In genomic region chr3R:9637361-9637760, dm6 we compare ENCODE assay signal across 1 fruit fly cellular context.
TF ChIP-seq lines count a peak whose summit lies in the region.

Scm (minus strand) TSS chr3R:9637611.

TF ChIP-seq in whole organism, embryonic, 481 proteins besides CTCF, POLR2A, EP300 and RAD21 (continued from another document and continues in another):
- TF ChIP-seq Hsf (GFP tag; optimal IDR thresholded peaks at IDR 0.05; lab: Kevin White, UChicago) (no peak), zen (tag; optimal IDR thresholded peaks at IDR 0.05; lab: Kevin White, UChicago) (peak; percentile 56), trem (tag; optimal IDR thresholded peaks at IDR 0.05; lab: Kevin White, UChicago) (peak; percentile 72), CG9437 (GFP tag; optimal IDR thresholded peaks at IDR 0.05; lab: Kevin White, UChicago) (peak; percentile 91), Lpt (GFP tag; optimal IDR thresholded peaks at IDR 0.05; lab: Kevin White, UChicago) (no peak), zfh1 (GFP tag; IDR thresholded peaks at IDR 0.05; lab: Robert Waterston, UW) (no peak), ab (GFP tag; optimal IDR thresholded peaks at IDR 0.05; lab: Kevin White, UChicago) (no peak), HLH3B (GFP tag; IDR thresholded peaks at IDR 0.05; lab: Robert Waterston, UW) (no peak), TFAM (GFP tag; optimal IDR thresholded peaks at IDR 0.05; lab: Kevin White, UChicago) (no peak), BtbVII (GFP tag; optimal IDR thresholded peaks at IDR 0.05; lab: Kevin White, UChicago) (no peak), sr (GFP tag; IDR thresholded peaks at IDR 0.05; lab: Robert Waterston, UW) (no peak), maf-S (GFP tag; optimal IDR thresholded peaks at IDR 0.05; lab: Kevin White, UChicago) (no peak), YL-1 (GFP tag; optimal IDR thresholded peaks at IDR 0.05; lab: Kevin White, UChicago) (peak; percentile 94), gem (tag; optimal IDR thresholded peaks at IDR 0.05; lab: Kevin White, UChicago) (no peak), row (GFP tag; IDR thresholded peaks at IDR 0.05; lab: Robert Waterston, UW) (peak; percentile 54), CG11696 (GFP tag; IDR thresholded peaks at IDR 0.05; lab: Robert Waterston, UW) (no peak), lola (GFP tag; optimal IDR thresholded peaks at IDR 0.05; lab: Kevin White, UChicago) (no peak), Stat92E (GFP tag; optimal IDR thresholded peaks at IDR 0.05; lab: Kevin White, UChicago) (peak in 1 of 3 experiments; percentile 11), chinmo (GFP tag; IDR thresholded peaks at IDR 0.05; lab: Robert Waterston, UW; ENCODE audit: partially characterized antibody) (peak; percentile 78; the same call in 1 of the 4 replicates), CG14965 (GFP tag; optimal IDR thresholded peaks at IDR 0.05; lab: Kevin White, UChicago; ENCODE audit: borderline replicate concordance) (no peak), CG7928 (GFP tag; optimal IDR thresholded peaks at IDR 0.05; lab: Kevin White, UChicago) (no peak), sug (tag; optimal IDR thresholded peaks at IDR 0.05; lab: Kevin White, UChicago) (peak; percentile 26), Mrtf (GFP tag; IDR thresholded peaks at IDR 0.05; lab: Robert Waterston, UW) (no peak), Hr78 (GFP tag; optimal IDR thresholded peaks at IDR 0.05; lab: Kevin White, UChicago) (no peak), CG43689 (GFP tag; IDR thresholded peaks at IDR 0.05; lab: Robert Waterston, UW) (no peak), Ets97D (GFP tag; optimal IDR thresholded peaks at IDR 0.05; lab: Kevin White, UChicago) (peak; percentile 92), peb (GFP tag; IDR thresholded peaks at IDR 0.05; lab: Robert Waterston, UW) (no peak), ato (GFP tag; IDR thresholded peaks at IDR 0.05; lab: Robert Waterston, UW; ENCODE audit: partially characterized antibody) (peak; percentile 89), CG10979 (tag; optimal IDR thresholded peaks at IDR 0.05; lab: Kevin White, UChicago) (no peak), CG17361 (GFP tag; IDR thresholded peaks at IDR 0.05; lab: Robert Waterston, UW) (no peak; the same call in 2 of the 3 replicates), Dll (GFP tag; IDR thresholded peaks at IDR 0.05; lab: Robert Waterston, UW; ENCODE audit: partially characterized antibody) (peak; percentile 90), CG42726 (GFP tag; IDR thresholded peaks at IDR 0.05; lab: Robert Waterston, UW; ENCODE audit: partially characterized antibody) (peak; percentile 84; the same call in 1 of the 2 replicates), sens (GFP tag; lab: Kevin White, UChicago) (peak; percentile 76), CG11247 (GFP tag; IDR thresholded peaks at IDR 0.05; lab: Robert Waterston, UW) (no peak), CG12219 (GFP tag; optimal IDR thresholded peaks at IDR 0.05; lab: Kevin White, UChicago) (no peak), CG6854 (GFP tag; optimal IDR thresholded peaks at IDR 0.05; lab: Kevin White, UChicago) (no peak), E2f2 (GFP tag; IDR thresholded peaks at IDR 0.05; lab: Robert Waterston, UW) (peak; percentile 71), lov (optimal IDR thresholded peaks at IDR 0.05; lab: Kevin White, UChicago) (no peak), lov (GFP tag; IDR thresholded peaks at IDR 0.05; lab: Robert Waterston, UW) (no peak), Bteb2 (GFP tag; optimal IDR thresholded peaks at IDR 0.05; lab: Kevin White, UChicago) (no peak), CG14667 (GFP tag; IDR thresholded peaks at IDR 0.05; lab: Robert Waterston, UW) (no peak), CG12299 (tag; optimal IDR thresholded peaks at IDR 0.05; lab: Kevin White, UChicago) (peak; percentile 23), CG16863 (GFP tag; optimal IDR thresholded peaks at IDR 0.05; lab: Kevin White, UChicago) (no peak), E2f1 (GFP tag; IDR thresholded peaks at IDR 0.05; lab: Robert Waterston, UW) (no peak), Pdp1 (GFP tag; optimal IDR thresholded peaks at IDR 0.05; lab: Kevin White, UChicago) (peak in 1 of 2 experiments; percentile 89), chif (GFP tag; optimal IDR thresholded peaks at IDR 0.05; lab: Kevin White, UChicago) (no peak), hb (GFP tag; IDR thresholded peaks at IDR 0.05; lab: Robert Waterston, UW; ENCODE audit: partially characterized antibody) (peak; percentile 82), rib (GFP tag; IDR thresholded peaks at IDR 0.05; lab: Robert Waterston, UW) (no peak), CG7271 (tag; optimal IDR thresholded peaks at IDR 0.05; lab: Kevin White, UChicago) (no peak), dmrt11E (tag; optimal IDR thresholded peaks at IDR 0.05; lab: Kevin White, UChicago) (no peak), z (GFP tag; IDR thresholded peaks at IDR 0.05; lab: Robert Waterston, UW) (no peak), Gsc (GFP tag; IDR thresholded peaks at IDR 0.05; lab: Robert Waterston, UW) (no peak), repo (GFP tag; optimal IDR thresholded peaks at IDR 0.05; lab: Kevin White, UChicago) (no peak), CG30020 (tag; optimal IDR thresholded peaks at IDR 0.05; lab: Kevin White, UChicago) (peak; percentile 52), CG12236 (GFP tag; optimal IDR thresholded peaks at IDR 0.05; lab: Kevin White, UChicago) (no peak), CG16815 (GFP tag; optimal IDR thresholded peaks at IDR 0.05; lab: Kevin White, UChicago) (no peak), CG2875 (GFP tag; optimal IDR thresholded peaks at IDR 0.05; lab: Kevin White, UChicago) (no peak), CG13424 (tag; optimal IDR thresholded peaks at IDR 0.05; lab: Kevin White, UChicago) (peak; percentile 3), CG4404 (GFP tag; IDR thresholded peaks at IDR 0.05; lab: Robert Waterston, UW) (no peak), Dad (GFP tag; optimal IDR thresholded peaks at IDR 0.05; lab: Kevin White, UChicago) (no peak), Dip3 (GFP tag; optimal IDR thresholded peaks at IDR 0.05; lab: Kevin White, UChicago) (no peak), exex (tag; optimal IDR thresholded peaks at IDR 0.05; lab: Kevin White, UChicago) (peak; percentile 22), Lhr (GFP tag; optimal IDR thresholded peaks at IDR 0.05; lab: Kevin White, UChicago) (no peak), trh (GFP tag; optimal IDR thresholded peaks at IDR 0.05; lab: Kevin White, UChicago) (no peak), CG4820 (GFP tag; optimal IDR thresholded peaks at IDR 0.05; lab: Kevin White, UChicago) (no peak), ase (GFP tag; IDR thresholded peaks at IDR 0.05; lab: Robert Waterston, UW) (no peak), CG12155 (GFP tag; optimal IDR thresholded peaks at IDR 0.05; lab: Kevin White, UChicago) (no peak), sens-2 (GFP tag; IDR thresholded peaks at IDR 0.05; lab: Robert Waterston, UW) (no peak), CG8290 (GFP tag; optimal IDR thresholded peaks at IDR 0.05; lab: Kevin White, UChicago) (peak; percentile 48), CG8290 (tag; optimal IDR thresholded peaks at IDR 0.05; lab: Kevin White, UChicago) (no peak), CG1647 (GFP tag; optimal IDR thresholded peaks at IDR 0.05; lab: Kevin White, UChicago) (no peak), pnt (GFP tag; optimal IDR thresholded peaks at IDR 0.05; lab: Kevin White, UChicago) (no peak), CG17568 (GFP tag; optimal IDR thresholded peaks at IDR 0.05; lab: Kevin White, UChicago) (no peak), otp (GFP tag; IDR thresholded peaks at IDR 0.05; lab: Robert Waterston, UW) (no peak), Elba2 (GFP tag; optimal IDR thresholded peaks at IDR 0.05; lab: Kevin White, UChicago) (no peak), Mes4 (GFP tag; optimal IDR thresholded peaks at IDR 0.05; lab: Kevin White, UChicago) (no peak), Ada2b (GFP tag; IDR thresholded peaks at IDR 0.05; lab: Robert Waterston, UW) (no peak), hkb (optimal IDR thresholded peaks at IDR 0.05; lab: Kevin White, UChicago) (no peak), hkb (GFP tag; IDR thresholded peaks at IDR 0.05; lab: Robert Waterston, UW) (no peak), slp2 (GFP tag; optimal IDR thresholded peaks at IDR 0.05; lab: Kevin White, UChicago) (no peak), CG10543 (GFP tag; optimal IDR thresholded peaks at IDR 0.05; lab: Kevin White, UChicago) (no peak), zfh2 (GFP tag; optimal IDR thresholded peaks at IDR 0.05; lab: Kevin White, UChicago) (no peak), CG2712 (tag; optimal IDR thresholded peaks at IDR 0.05; lab: Kevin White, UChicago) (peak; percentile 47), ham (GFP tag; IDR thresholded peaks at IDR 0.05; lab: Robert Waterston, UW) (no peak), CG31365 (tag; optimal IDR thresholded peaks at IDR 0.05; lab: Kevin White, UChicago) (no peak), CG34376 (GFP tag; optimal IDR thresholded peaks at IDR 0.05; lab: Kevin White, UChicago) (no peak), C15 (GFP tag; IDR thresholded peaks at IDR 0.05; lab: Robert Waterston, UW) (no peak), CG11456 (GFP tag; IDR thresholded peaks at IDR 0.05; lab: Robert Waterston, UW) (no peak), Side (GFP tag; optimal IDR thresholded peaks at IDR 0.05; lab: Kevin White, UChicago) (no peak), GATAe (GFP tag; conservative IDR thresholded peaks at IDR 0.05; lab: Robert Waterston, UW) (no peak), CG7963 (GFP tag; IDR thresholded peaks at IDR 0.05; lab: Robert Waterston, UW; ENCODE audit: partially characterized antibody) (peak; percentile 93), CG8388 (GFP tag; optimal IDR thresholded peaks at IDR 0.05; lab: Kevin White, UChicago) (no peak), br (optimal IDR thresholded peaks at IDR 0.05; lab: Kevin White, UChicago) (no peak), CG34224 (GFP tag; IDR thresholded peaks at IDR 0.05; lab: Robert Waterston, UW; ENCODE audit: partially characterized antibody) (peak; percentile 91), Antp (GFP tag; optimal IDR thresholded peaks at IDR 0.05; lab: Kevin White, UChicago) (no peak), CG14050 (GFP tag; IDR thresholded peaks at IDR 0.05; lab: Robert Waterston, UW) (no peak), sc (optimal IDR thresholded peaks at IDR 0.05; lab: Kevin White, UChicago) (no peak), sc (GFP tag; optimal IDR thresholded peaks at IDR 0.05; lab: Kevin White, UChicago) (no peak), CG7372 (GFP tag; IDR thresholded peaks at IDR 0.05; lab: Robert Waterston, UW) (no peak), CG7556 (GFP tag; optimal IDR thresholded peaks at IDR 0.05; lab: Kevin White, UChicago) (no peak), Ptx1 (GFP tag; IDR thresholded peaks at IDR 0.05; lab: Robert Waterston, UW) (no peak), CG13296 (GFP tag; optimal IDR thresholded peaks at IDR 0.05; lab: Kevin White, UChicago) (no peak), Mad (GFP tag; optimal IDR thresholded peaks at IDR 0.05; lab: Kevin White, UChicago) (no peak), esg (GFP tag; conservative IDR thresholded peaks at IDR 0.05; lab: Robert Waterston, UW) (no peak), phol (tag; optimal IDR thresholded peaks at IDR 0.05; lab: Kevin White, UChicago) (peak; percentile 100), shn (GFP tag; optimal IDR thresholded peaks at IDR 0.05; lab: Kevin White, UChicago) (no peak), yki (optimal IDR thresholded peaks at IDR 0.05; lab: Kevin White, UChicago) (no peak), B-H1 (GFP tag; IDR thresholded peaks at IDR 0.05; lab: Robert Waterston, UW) (no peak), p53 (GFP tag; optimal IDR thresholded peaks at IDR 0.05; lab: Kevin White, UChicago) (no peak), CG9215 (GFP tag; IDR thresholded peaks at IDR 0.05; lab: Robert Waterston, UW) (no peak), CG10431 (GFP tag; optimal IDR thresholded peaks at IDR 0.05; lab: Kevin White, UChicago) (no peak), Dek (tag; optimal IDR thresholded peaks at IDR 0.05; lab: Kevin White, UChicago) (no peak), fd96Cb (tag; optimal IDR thresholded peaks at IDR 0.05; lab: Kevin White, UChicago) (no peak), grau (tag; optimal IDR thresholded peaks at IDR 0.05; lab: Kevin White, UChicago) (no peak), CG2889 (GFP tag; IDR thresholded peaks at IDR 0.05; lab: Robert Waterston, UW) (no peak), ewg (GFP tag; optimal IDR thresholded peaks at IDR 0.05; lab: Kevin White, UChicago) (no peak), Jarid2 (GFP tag; optimal IDR thresholded peaks at IDR 0.05; lab: Kevin White, UChicago) (no peak), en (GFP tag; optimal IDR thresholded peaks at IDR 0.05; lab: Kevin White, UChicago) (no peak), da (GFP tag; optimal IDR thresholded peaks at IDR 0.05; lab: Kevin White, UChicago) (no peak), Hr51 (GFP tag; optimal IDR thresholded peaks at IDR 0.05; lab: Kevin White, UChicago) (no peak), CG4854 (GFP tag; optimal IDR thresholded peaks at IDR 0.05; lab: Kevin White, UChicago) (peak; percentile 7), CG6175 (GFP tag; IDR thresholded peaks at IDR 0.05; lab: Robert Waterston, UW) (no peak), pita (GFP tag; optimal IDR thresholded peaks at IDR 0.05; lab: Kevin White, UChicago) (no peak), CG12071 (GFP tag; optimal IDR thresholded peaks at IDR 0.05; lab: Kevin White, UChicago) (no peak), CG18599 (GFP tag; optimal IDR thresholded peaks at IDR 0.05; lab: Kevin White, UChicago) (no peak), gfzf (GFP tag; optimal IDR thresholded peaks at IDR 0.05; lab: Kevin White, UChicago) (peak; percentile 37), fru (optimal IDR thresholded peaks at IDR 0.05; lab: Kevin White, UChicago) (no peak), CG14860 (GFP tag; IDR thresholded peaks at IDR 0.05; lab: Robert Waterston, UW; ENCODE audit: partially characterized antibody) (peak; percentile 85), Lim3 (GFP tag; IDR thresholded peaks at IDR 0.05; lab: Robert Waterston, UW) (no peak), Max (GFP tag; optimal IDR thresholded peaks at IDR 0.05; lab: Kevin White, UChicago) (no peak), ken (GFP tag; IDR thresholded peaks at IDR 0.05; lab: Robert Waterston, UW) (no peak), gcm (GFP tag; optimal IDR thresholded peaks at IDR 0.05; lab: Kevin White, UChicago) (no peak), CG12769 (tag; optimal IDR thresholded peaks at IDR 0.05; lab: Kevin White, UChicago) (no peak), fu2 (GFP tag; optimal IDR thresholded peaks at IDR 0.05; lab: Kevin White, UChicago) (no peak), sna (GFP tag; IDR thresholded peaks at IDR 0.05; lab: Robert Waterston, UW; ENCODE audit: partially characterized antibody) (peak; percentile 95), Bdp1 (GFP tag; optimal IDR thresholded peaks at IDR 0.05; lab: Kevin White, UChicago) (no peak), eyg (GFP tag; optimal IDR thresholded peaks at IDR 0.05; lab: Kevin White, UChicago) (no peak), CG11723 (GFP tag; optimal IDR thresholded peaks at IDR 0.05; lab: Kevin White, UChicago) (no peak), CG8924 (tag; optimal IDR thresholded peaks at IDR 0.05; lab: Kevin White, UChicago) (peak; percentile 39), tap (tag; optimal IDR thresholded peaks at IDR 0.05; lab: Kevin White, UChicago) (no peak)
